Worm (Caenorhabditis elegans) whole organism, L2 larva: Measurements from ENCODE around the gene vab-19.

Experiments used
- ama-1 ChIP-seq: fragments of 150-350 bp; optimal IDR thresholded peaks from 2 replicates; lab custom pipeline; 2018; ENCODE audit warnings: inconsistent platforms
- ceh-16 ChIP-seq: fragments of 150-350 bp; optimal IDR thresholded peaks from 2 replicates; lab custom pipeline; 2014; ENCODE audit warnings: missing biosample characterization, missing genetic modification characterization
- lin-39 ChIP-seq: fragments of 150-350 bp; optimal IDR thresholded peaks from 2 replicates; lab custom pipeline; 2014; ENCODE audit warnings: missing biosample characterization, missing genetic modification reagents, missing genetic modification characterization
- nhr-77 ChIP-seq: fragments of 150-350 bp; optimal IDR thresholded peaks from 2 replicates; lab custom pipeline; 2014; ENCODE audit warnings: missing biosample characterization, missing genetic modification characterization
- skn-1 ChIP-seq: sonication (generic microtip); optimal IDR thresholded peaks from 2 replicates; lab custom pipeline; 2017; ENCODE audit warnings: missing biosample characterization, missing genetic modification characterization
- ztf-11 ChIP-seq: sonication (generic microtip); optimal IDR thresholded peaks from 2 replicates; lab custom pipeline; 2017; ENCODE audit warnings: missing biosample characterization, missing genetic modification characterization

DNA sequence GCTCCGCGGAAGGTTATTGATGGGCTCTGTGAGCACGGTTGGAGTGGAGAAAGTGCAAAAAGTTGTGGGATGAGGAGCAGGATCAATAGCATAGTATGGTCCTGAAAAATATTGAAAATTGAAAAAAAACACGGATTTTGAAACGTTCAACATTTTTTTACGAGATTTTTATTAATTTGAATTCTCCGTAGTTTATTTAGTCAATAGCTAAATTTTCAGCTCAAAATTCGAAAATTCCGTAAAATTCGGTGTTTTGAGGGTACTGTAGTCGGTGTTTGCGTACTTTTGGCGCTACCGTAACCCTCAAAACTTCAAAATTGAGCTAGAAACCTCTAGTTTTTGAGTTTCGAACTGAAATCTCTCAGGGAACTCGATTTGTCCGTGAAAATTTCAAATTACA lies 15.8 kb downstream of the vab-19 start, which contains the start of gene pqn-42:
- TF ChIP-seq lin-39 (no peak), nhr-77 (tag; lab: Kevin White, UChicago) (no peak), skn-1 (tag; lab: Kevin White, UChicago) (no peak), ceh-16 (no peak), ztf-11 (tag; lab: Kevin White, UChicago) (no peak), ama-1 (lab: Kevin White, UChicago) (no peak)
